Worm (Caenorhabditis elegans) whole organism, L1 larva: ENCODE data around the gene tsn-1.

Source experiments
- C34B4.2 ChIP-seq: sonication (generic microtip); optimal IDR thresholded peaks from 2 replicates; lab custom pipeline; 2017; ENCODE audit warnings: mild to moderate bottlenecking, missing genetic modification characterization, missing compliant biosample characterization
- Y116A8C.19 ChIP-seq: sonication (generic microtip); optimal IDR thresholded peaks from 2 replicates; lab custom pipeline; 2016; ENCODE audit warnings: missing compliant biosample characterization, missing genetic modification characterization, borderline replicate concordance
- aha-1 ChIP-seq: fragments of 150-350 bp; optimal IDR thresholded peaks from 2 replicates; lab custom pipeline; 2014; ENCODE audit warnings: missing biosample characterization, missing genetic modification characterization
- aly-2 ChIP-seq: fragments of 150-350 bp; optimal IDR thresholded peaks from 2 replicates; lab custom pipeline; 2014; ENCODE audit warnings: missing biosample characterization, missing genetic modification characterization
- ama-1 ChIP-seq: fragments of 150-350 bp; optimal IDR thresholded peaks from 2 replicates; lab custom pipeline; 2014
- blmp-1 ChIP-seq: fragments of 150-350 bp; optimal IDR thresholded peaks from 2 replicates; lab custom pipeline; 2014; ENCODE audit warnings: missing biosample characterization, missing genetic modification characterization
- ceh-90 ChIP-seq: sonication (generic microtip); optimal IDR thresholded peaks from 2 replicates; lab custom pipeline; 2016; ENCODE audit warnings: missing genetic modification characterization, missing compliant biosample characterization
- ces-1 ChIP-seq: fragments of 150-350 bp; optimal IDR thresholded peaks from 2 replicates; lab custom pipeline; 2014; ENCODE audit warnings: missing biosample characterization, missing genetic modification reagents, missing genetic modification characterization
- dsc-1 ChIP-seq: sonication (generic microtip); optimal IDR thresholded peaks from 2 replicates; lab custom pipeline; 2016; ENCODE audit warnings: mild to moderate bottlenecking, missing genetic modification characterization, missing compliant biosample characterization
- efl-3 ChIP-seq: fragments of 200-800 bp; sonication (Bioruptor generic); optimal IDR thresholded peaks from 2 replicates; lab custom pipeline; 2018; ENCODE audit warnings: mild to moderate bottlenecking, missing genetic modification characterization, missing compliant biosample characterization
- elt-2 ChIP-seq: sonication (generic microtip); optimal IDR thresholded peaks from 2 replicates; lab custom pipeline; 2016; ENCODE audit warnings: missing genetic modification characterization, mild to moderate bottlenecking, inconsistent platforms, missing compliant biosample characterization, missing genetic modification reagents
- ets-5 ChIP-seq: fragments of 200-800 bp; sonication (Bioruptor generic); IDR thresholded peaks from 2 replicates; pipeline ENCODE4 v1.3.6; 2022; ENCODE audit warnings: missing genetic modification characterization, missing compliant biosample characterization
- fkh-4 ChIP-seq: sonication (generic microtip); optimal IDR thresholded peaks from 2 replicates; lab custom pipeline; 2016; ENCODE audit warnings: missing compliant biosample characterization, missing genetic modification characterization, borderline replicate concordance
- fkh-8 ChIP-seq: sonication (generic microtip); optimal IDR thresholded peaks from 2 replicates; lab custom pipeline; 2016; ENCODE audit warnings: mild to moderate bottlenecking, missing genetic modification characterization, missing compliant biosample characterization
- grh-1 ChIP-seq: fragments of 200-800 bp; sonication (Bioruptor generic); IDR thresholded peaks from 2 replicates; pipeline ENCODE4 v1.3.6; 2022; ENCODE audit warnings: missing genetic modification reagents, missing genetic modification characterization, missing compliant biosample characterization
- hlh-17 ChIP-seq: fragments of 200-800 bp; sonication (Bioruptor generic); optimal IDR thresholded peaks from 2 replicates; lab custom pipeline; 2018; ENCODE audit warnings: missing genetic modification characterization, mild to moderate bottlenecking, missing compliant biosample characterization, moderate library complexity, borderline replicate concordance
- isw-1 ChIP-seq: fragments of 200-800 bp; sonication (Bioruptor generic); IDR thresholded peaks from 2 replicates; pipeline ENCODE4 v1.3.6; 2022; ENCODE audit warnings: missing genetic modification characterization, missing compliant biosample characterization
- jun-1 ChIP-seq: fragments of 150-350 bp; optimal IDR thresholded peaks from 2 replicates; lab custom pipeline; 2014; ENCODE audit warnings: missing biosample characterization, missing genetic modification reagents, missing genetic modification characterization
- lin-14 ChIP-seq: fragments of 200-800 bp; sonication (Bioruptor generic); optimal IDR thresholded peaks from 2 replicates; lab custom pipeline; 2018; ENCODE audit warnings: mild to moderate bottlenecking, missing genetic modification characterization, moderate library complexity, missing compliant biosample characterization
- lin-15B ChIP-seq: fragments of 150-350 bp; sonication (generic microtip); optimal IDR thresholded peaks from 3 replicates; lab custom pipeline; 2014; ENCODE audit warnings: missing biosample characterization, missing genetic modification characterization
- lin-35 ChIP-seq, 2 experiments: fragments of 150-350 bp; optimal IDR thresholded peaks; 2 replicates each; lab custom pipeline; 2014; ENCODE audit warnings: missing biosample characterization in 2 of 2, missing genetic modification characterization in 2 of 2, missing genetic modification reagents in 2 of 2
- lir-3 ChIP-seq: sonication (generic microtip); optimal IDR thresholded peaks from 2 replicates; lab custom pipeline; 2016; ENCODE audit warnings: mild to moderate bottlenecking, missing genetic modification characterization, moderate library complexity, missing compliant biosample characterization; ENCODE audit not compliant: poor library complexity
- lsy-2 ChIP-seq, 2 experiments: fragments of 150-350 bp; optimal IDR thresholded peaks; 2 replicates each; lab custom pipeline; 2014; ENCODE audit warnings: missing biosample characterization in 2 of 2, missing genetic modification characterization in 2 of 2
- mab-9 ChIP-seq: fragments of 200-800 bp; sonication (Bioruptor generic); IDR thresholded peaks from 2 replicates; pipeline ENCODE4 v1.3.6; 2022; ENCODE audit warnings: missing genetic modification reagents, missing genetic modification characterization, missing compliant biosample characterization
- mdl-1 ChIP-seq, 2 experiments: fragments of 150-350 bp; optimal IDR thresholded peaks; 2 replicates each; lab custom pipeline; 2014 to 2017; ENCODE audit warnings: missing biosample characterization in 2 of 2, missing genetic modification characterization in 2 of 2, inconsistent platforms in 1 of 2
- nhr-19 ChIP-seq: fragments of 200-800 bp; sonication (Bioruptor generic); conservative IDR thresholded peaks from 2 replicates; pipeline ENCODE4 v1.3.6; 2022; ENCODE audit warnings: missing genetic modification characterization, missing compliant biosample characterization
- nhr-237 ChIP-seq: fragments of 150-350 bp; optimal IDR thresholded peaks from 2 replicates; lab custom pipeline; 2014; ENCODE audit warnings: missing biosample characterization, missing genetic modification characterization
- nhr-28 ChIP-seq: fragments of 150-350 bp; optimal IDR thresholded peaks from 2 replicates; lab custom pipeline; 2014; ENCODE audit warnings: missing biosample characterization, missing genetic modification characterization
- nhr-47 ChIP-seq: sonication (generic microtip); optimal IDR thresholded peaks from 2 replicates; lab custom pipeline; 2016; ENCODE audit warnings: mild to moderate bottlenecking, missing genetic modification characterization, moderate library complexity, missing compliant biosample characterization
- nhr-71 ChIP-seq: sonication (generic microtip); optimal IDR thresholded peaks from 2 replicates; lab custom pipeline; 2016; ENCODE audit warnings: mild to moderate bottlenecking, missing genetic modification characterization, moderate library complexity, missing compliant biosample characterization
- nhr-85 ChIP-seq: sonication (generic microtip); peaks from one replicate; lab custom pipeline; 2016; ENCODE audit warnings: missing genetic modification characterization, inconsistent platforms, missing compliant biosample characterization
- rnt-1 ChIP-seq: sonication (generic microtip); optimal IDR thresholded peaks from 2 replicates; lab custom pipeline; 2016; ENCODE audit warnings: mild to moderate bottlenecking, missing genetic modification characterization, moderate library complexity, missing compliant biosample characterization
- snpc-4 ChIP-seq: fragments of 150-350 bp; optimal IDR thresholded peaks from 2 replicates; lab custom pipeline; 2014; ENCODE audit warnings: missing biosample characterization, missing genetic modification characterization
- snu-23 ChIP-seq: sonication (generic microtip); optimal IDR thresholded peaks from 2 replicates; lab custom pipeline; 2016; ENCODE audit warnings: missing genetic modification characterization, missing compliant biosample characterization
- sox-4 ChIP-seq: sonication (generic microtip); optimal IDR thresholded peaks from 2 replicates; lab custom pipeline; 2016; ENCODE audit warnings: missing genetic modification characterization, missing compliant biosample characterization
- sptf-1 ChIP-seq: fragments of 150-350 bp; optimal IDR thresholded peaks from 2 replicates; lab custom pipeline; 2014; ENCODE audit warnings: missing biosample characterization, missing genetic modification characterization
- swsn-7 ChIP-seq: sonication (generic microtip); optimal IDR thresholded peaks from 2 replicates; lab custom pipeline; 2016; ENCODE audit warnings: missing genetic modification characterization, missing compliant biosample characterization
- unc-30 ChIP-seq: sonication (generic microtip); optimal IDR thresholded peaks from 2 replicates; lab custom pipeline; 2017; ENCODE audit warnings: missing biosample characterization, missing genetic modification characterization
- unc-62 ChIP-seq: fragments of 150-350 bp; optimal IDR thresholded peaks from 2 replicates; lab custom pipeline; 2014; ENCODE audit warnings: missing biosample characterization, missing genetic modification reagents, missing genetic modification characterization
- unc-98 ChIP-seq: fragments of 200-800 bp; sonication (Bioruptor generic); IDR thresholded peaks from 2 replicates; pipeline ENCODE4 v1.3.6; 2022; ENCODE audit warnings: missing genetic modification characterization, missing compliant biosample characterization
- vab-15 ChIP-seq: sonication (generic microtip); optimal IDR thresholded peaks from 2 replicates; lab custom pipeline; 2017; ENCODE audit warnings: missing genotype, mild to moderate bottlenecking, missing genetic modification characterization, missing compliant biosample characterization
- xbp-1 ChIP-seq: sonication (generic microtip); optimal IDR thresholded peaks from 2 replicates; lab custom pipeline; 2016; ENCODE audit warnings: missing genetic modification characterization, missing compliant biosample characterization
- zip-4 ChIP-seq: fragments of 200-800 bp; sonication (Bioruptor generic); optimal IDR thresholded peaks from 2 replicates; lab custom pipeline; 2018; ENCODE audit warnings: mild to moderate bottlenecking, missing genetic modification characterization, moderate library complexity, missing compliant biosample characterization

The tsn-1 gene

DNA sequence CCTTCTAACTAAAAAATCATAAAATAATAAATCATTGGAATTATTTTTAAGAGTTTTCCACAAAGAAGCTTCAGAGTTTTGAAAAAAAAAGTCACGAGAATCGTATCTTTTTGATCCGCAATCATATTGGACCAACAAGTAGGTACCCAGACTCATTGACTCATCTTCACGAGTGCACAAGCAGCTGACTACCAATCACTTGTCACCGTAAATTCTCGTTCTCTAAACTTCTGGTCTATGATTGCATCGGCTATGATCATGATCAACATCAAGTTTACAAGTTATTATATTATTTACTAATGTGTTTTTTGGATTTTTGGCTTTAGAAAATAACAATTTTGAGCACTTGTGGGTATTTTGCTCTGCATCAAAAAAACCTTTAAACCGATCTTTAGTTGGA, 30.4 kb upstream of the tsn-1 start:
- peak in 1 of 2 experiments; percentile 22 for TF ChIP-seq lsy-2 (tag; optimal IDR thresholded peaks at IDR 0.05; lab: Kevin White, UChicago)
- TF ChIP-seq isw-1 (GFP tag; lab: Robert Waterston, UW): no peak
- no peak for TF ChIP-seq unc-62 (GFP tag; lab: Kevin White, UChicago)
- TF ChIP-seq ets-5 (GFP tag; lab: Robert Waterston, UW): no peak
- TF ChIP-seq lir-3: peak; percentile 14
- TF ChIP-seq ces-1 (GFP tag; lab: Kevin White, UChicago): no peak
- TF ChIP-seq vab-15 (tag; lab: Kevin White, UChicago): no peak
- TF ChIP-seq Y116A8C.19 (tag; lab: Kevin White, UChicago): no peak
- no peak for TF ChIP-seq unc-30
- no peak for TF ChIP-seq aly-2
- no peak for TF ChIP-seq jun-1 (tag; lab: Kevin White, UChicago)
- no peak for TF ChIP-seq nhr-237 (tag; lab: Kevin White, UChicago)
- no peak for TF ChIP-seq xbp-1 (tag; lab: Kevin White, UChicago)
- no peak for TF ChIP-seq sptf-1 (tag; lab: Kevin White, UChicago)
- no peak for TF ChIP-seq unc-98
- no peak for TF ChIP-seq nhr-85 (tag; lab: Kevin White, UChicago)
- peak; percentile 5 for TF ChIP-seq snu-23 (GFP tag; lab: Kevin White, UChicago)
- no peak for TF ChIP-seq nhr-28
- no peak for TF ChIP-seq elt-2 (tag; lab: Kevin White, UChicago)
- TF ChIP-seq rnt-1 (tag; lab: Kevin White, UChicago): peak; percentile 26
- no peak for TF ChIP-seq mab-9 (GFP tag; lab: Robert Waterston, UW)
- no peak for TF ChIP-seq swsn-7 (tag; lab: Kevin White, UChicago)
- TF ChIP-seq nhr-19: 0 out of 2 replicates have a peak, but pooled peaks have one; percentile 17
- TF ChIP-seq zip-4: no peak
- no peak for TF ChIP-seq hlh-17 (GFP tag; lab: Kevin White, UChicago)
- TF ChIP-seq nhr-71 (tag; lab: Kevin White, UChicago): peak; percentile 48
- TF ChIP-seq dsc-1: no peak
- TF ChIP-seq lin-15B (tag; lab: Kevin White, UChicago): no peak
- TF ChIP-seq snpc-4: no peak
- TF ChIP-seq fkh-4 (tag; lab: Kevin White, UChicago): no peak
- peak; percentile 49 for TF ChIP-seq lin-14 (GFP tag; lab: Kevin White, UChicago)
- TF ChIP-seq nhr-47: no peak

DNA sequence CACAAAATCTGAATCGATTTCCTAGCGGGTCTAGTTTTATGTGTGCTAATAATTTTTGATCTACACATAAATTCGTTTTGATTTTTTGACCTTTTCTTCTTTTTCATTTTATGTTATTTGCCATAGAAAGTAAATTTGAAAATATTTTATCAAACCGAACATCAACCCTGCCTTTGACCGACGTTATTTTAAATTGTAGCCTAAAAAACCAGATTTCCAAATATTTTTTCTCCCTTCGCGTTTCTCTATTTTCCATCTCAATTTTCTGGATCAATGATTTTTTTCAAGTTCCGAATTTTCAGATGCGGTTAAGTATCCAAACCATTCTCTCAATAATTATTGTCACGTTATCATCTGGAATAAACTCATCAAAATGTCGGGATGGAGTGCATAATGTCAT, 28.7 kb upstream of the tsn-1 start, which contains the start of gene T05A7.1:
TSS of gene T05A7.1 (plus strand) at position 301 of the 400 bp plus-strand sequence.
- TF ChIP-seq C34B4.2 (tag; lab: Kevin White, UChicago) (no peak), ceh-90 (tag; lab: Kevin White, UChicago) (no peak)

DNA sequence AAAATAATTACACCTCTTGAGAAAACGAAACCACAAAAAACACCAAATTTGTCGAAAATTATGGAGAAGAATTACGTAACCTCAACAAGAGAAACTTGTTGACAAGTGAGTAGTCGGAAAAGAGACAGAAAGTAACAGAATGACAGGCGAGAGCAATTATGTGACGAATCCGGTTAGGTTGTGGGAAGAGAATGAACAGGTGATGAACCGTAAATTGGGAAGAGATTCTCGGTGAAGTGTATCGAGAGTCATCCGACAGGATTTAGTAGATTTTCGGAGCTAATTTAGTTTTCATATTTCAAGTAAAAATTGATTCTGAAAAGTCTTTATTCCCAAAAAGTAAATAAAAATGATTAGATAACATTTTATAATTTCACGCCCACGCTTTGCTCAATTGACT, 25.2 kb upstream of the tsn-1 start, which contains the start of gene T05A7.7:
TSS of gene T05A7.7 (minus strand) at position 101 of the 400 bp plus-strand sequence.
- peak; percentile 43 for TF ChIP-seq blmp-1 (tag; lab: Kevin White, UChicago)
- TF ChIP-seq ama-1: no peak

DNA sequence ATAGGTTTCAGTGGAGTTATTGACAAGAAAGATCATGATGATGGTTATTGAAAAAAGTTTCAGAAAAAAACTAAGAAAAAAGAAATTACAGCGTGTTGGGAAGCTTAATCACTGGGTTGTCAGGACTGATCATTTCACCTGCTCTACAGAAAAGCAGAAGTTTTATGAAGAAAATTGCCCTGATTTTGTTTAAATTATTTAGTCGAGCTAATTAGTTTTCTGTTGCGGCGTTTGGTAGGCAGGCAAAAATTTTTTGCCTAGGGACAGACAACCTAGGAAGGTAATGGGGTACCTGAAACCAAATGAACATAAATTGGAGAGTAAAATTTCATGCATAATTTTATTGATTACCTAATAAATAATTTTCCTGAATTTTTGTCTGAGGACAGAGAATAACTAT, 22.9 kb upstream of the tsn-1 start, which contains the start of gene sre-40:
TSS of gene sre-40 (minus strand) at position 101 of the 400 bp plus-strand sequence.
- TF ChIP-seq zip-4 (no peak), sptf-1 (tag; lab: Kevin White, UChicago) (no peak), efl-3 (no peak), xbp-1 (tag; lab: Kevin White, UChicago) (no peak), grh-1 (GFP tag; lab: Robert Waterston, UW) (no peak), sox-4 (no peak), lin-35 (GFP tag; optimal IDR thresholded peaks at IDR 0.05; lab: Kevin White, UChicago) (no peak), unc-62 (GFP tag; lab: Kevin White, UChicago) (no peak), aha-1 (no peak), mdl-1 (tag; optimal IDR thresholded peaks at IDR 0.05; lab: Kevin White, UChicago) (no peak), nhr-71 (tag; lab: Kevin White, UChicago) (no peak), lin-15B (tag; lab: Kevin White, UChicago) (no peak), fkh-8 (tag; lab: Kevin White, UChicago) (no peak)
